Fruit fly (Drosophila melanogaster): ENCODE measurements around the gene Dhps.

- TF ChIP-seq CG8478 (optimal IDR thresholded peaks at IDR 0.05) (no peak), EcR (GFP tag; optimal IDR thresholded peaks at IDR 0.05) (no peak), usp (GFP tag; optimal IDR thresholded peaks at IDR 0.05) (no peak), pan (optimal IDR thresholded peaks at IDR 0.05) (no peak)
These were observed 13.6 kb downstream of the Dhps start, which contains the start of gene CG8006 for dm6 chr3L:8211590-8211989.
